Fruit fly (Drosophila melanogaster) whole organism, prepupa: Measurements from ENCODE around the gene amn.

Experiments used
- CG10631 ChIP-seq: fragments of 200-800 bp; sonication (Bioruptor generic); optimal IDR thresholded peaks from 2 replicates; lab custom pipeline; 2016; ENCODE audit warnings: missing biosample characterization, missing genetic modification characterization
- CG16779 ChIP-seq: fragments of 200-800 bp; sonication (Bioruptor generic); optimal IDR thresholded peaks from 3 replicates; lab custom pipeline; 2017; ENCODE audit warnings: missing biosample characterization, mild to moderate bottlenecking, missing genetic modification characterization
- CG3919 ChIP-seq: fragments of 200-800 bp; sonication (Bioruptor generic); optimal IDR thresholded peaks from 3 replicates; lab custom pipeline; 2016; ENCODE audit warnings: missing biosample characterization, missing genetic modification characterization
- CG6792 ChIP-seq: fragments of 200-800 bp; sonication (Bioruptor generic); optimal IDR thresholded peaks from 3 replicates; lab custom pipeline; 2016; ENCODE audit warnings: missing biosample characterization, missing genetic modification characterization
- CG8319 ChIP-seq: fragments of 200-800 bp; sonication (Bioruptor generic); optimal IDR thresholded peaks from 3 replicates; lab custom pipeline; 2016; ENCODE audit warnings: missing biosample characterization, missing genetic modification characterization
- CG8632 ChIP-seq: fragments of 200-800 bp; sonication (Bioruptor generic); optimal IDR thresholded peaks from 3 replicates; lab custom pipeline; 2016; ENCODE audit warnings: missing biosample characterization, missing genetic modification characterization
- Hr4 ChIP-seq: fragments of 200-800 bp; sonication (Bioruptor generic); optimal IDR thresholded peaks from 3 replicates; lab custom pipeline; 2016; ENCODE audit warnings: missing biosample characterization, missing genetic modification characterization
- Sox102F ChIP-seq: fragments of 200-800 bp; sonication (Bioruptor generic); optimal IDR thresholded peaks from 2 replicates; lab custom pipeline; 2016; ENCODE audit warnings: missing biosample characterization, mild to moderate bottlenecking, missing genetic modification characterization
- esn ChIP-seq: fragments of 200-800 bp; sonication (Bioruptor generic); optimal IDR thresholded peaks from 2 replicates; lab custom pipeline; 2016; ENCODE audit warnings: missing biosample characterization, mild to moderate bottlenecking, missing genetic modification characterization, moderate library complexity
- lz ChIP-seq: fragments of 200-800 bp; sonication (Bioruptor generic); optimal IDR thresholded peaks from 3 replicates; lab custom pipeline; 2016; ENCODE audit warnings: missing biosample characterization, missing genetic modification characterization

DNA sequence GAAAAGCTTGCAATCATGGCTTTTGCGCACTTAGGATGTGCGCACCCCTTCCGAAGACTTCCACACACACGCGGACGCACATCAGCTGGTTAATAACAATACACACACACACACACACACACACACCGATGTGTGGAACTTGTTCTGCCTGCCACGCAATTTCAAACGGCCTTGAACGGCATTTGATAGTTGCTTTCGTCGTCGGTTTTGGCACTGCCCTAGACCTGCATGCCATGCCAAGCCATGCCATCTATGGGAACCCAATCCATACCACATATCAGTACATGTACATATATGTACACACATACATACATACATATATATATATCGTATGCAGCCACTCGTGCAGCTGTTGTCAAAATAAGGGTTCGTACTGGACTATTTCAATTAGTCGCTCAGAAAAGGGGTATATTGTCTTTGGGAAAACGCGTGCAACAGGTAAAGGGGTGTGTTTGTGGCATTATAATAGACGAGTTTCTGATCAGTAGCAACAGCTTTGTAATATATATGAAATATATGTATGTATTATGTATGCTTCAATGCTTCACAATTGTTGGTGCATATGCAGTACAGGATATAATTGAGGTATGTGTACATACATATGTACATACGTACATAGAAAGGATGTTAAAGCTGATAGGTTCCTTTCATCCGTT is at the start of gene amn:
- TF ChIP-seq CG8632 (GFP tag; lab: Kevin White, UChicago), result no peak
- TF ChIP-seq CG8319 (GFP tag; lab: Kevin White, UChicago), result no peak
- no peak for TF ChIP-seq CG3919 (GFP tag; lab: Kevin White, UChicago)
- no peak for TF ChIP-seq esn (GFP tag; lab: Kevin White, UChicago)
- no peak for TF ChIP-seq lz (GFP tag; lab: Kevin White, UChicago)
- no peak for TF ChIP-seq Sox102F (GFP tag; lab: Kevin White, UChicago)
- TF ChIP-seq Hr4 (GFP tag; lab: Kevin White, UChicago), result no peak
- no peak for TF ChIP-seq CG16779 (tag; lab: Kevin White, UChicago)
- TF ChIP-seq CG10631 (GFP tag; lab: Kevin White, UChicago), result no peak
- TF ChIP-seq CG6792 (GFP tag; lab: Kevin White, UChicago), result no peak
